Worm (Caenorhabditis elegans): ENCODE measurements around the gene T06D4.2.

DNA sequence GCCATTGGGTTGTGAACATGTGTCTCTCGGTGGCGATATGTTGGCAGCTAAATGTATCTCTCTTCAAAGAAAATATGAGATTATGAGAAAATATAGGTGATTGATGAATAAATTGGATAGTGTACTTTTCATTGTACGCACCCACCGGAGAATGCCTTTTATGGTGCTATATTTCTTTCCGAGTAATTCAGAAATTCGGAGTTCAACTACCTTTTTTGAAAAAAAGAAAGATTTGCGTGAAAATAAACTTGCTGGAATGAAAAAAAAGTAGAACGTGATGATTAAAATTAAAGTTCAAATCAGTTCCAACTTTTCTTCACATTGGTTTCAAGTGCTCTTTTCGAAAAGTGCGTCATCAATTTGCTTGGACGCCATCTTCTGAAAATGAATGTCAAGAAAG, 17.8 kb upstream of the T06D4.2 start, which contains the start of gene nep-8:
- TF ChIP-seq B0019.2 (GFP tag; conservative IDR thresholded peaks at IDR 0.05) (no peak), egrh-3 (GFP tag; IDR thresholded peaks at IDR 0.05) (no peak)
